Fruit fly (Drosophila melanogaster): ENCODE data around the gene BobA.
A peak's percentile ranks its signal among the peaks of the same experiment; 100 is the strongest.

The BobA gene

DNA sequence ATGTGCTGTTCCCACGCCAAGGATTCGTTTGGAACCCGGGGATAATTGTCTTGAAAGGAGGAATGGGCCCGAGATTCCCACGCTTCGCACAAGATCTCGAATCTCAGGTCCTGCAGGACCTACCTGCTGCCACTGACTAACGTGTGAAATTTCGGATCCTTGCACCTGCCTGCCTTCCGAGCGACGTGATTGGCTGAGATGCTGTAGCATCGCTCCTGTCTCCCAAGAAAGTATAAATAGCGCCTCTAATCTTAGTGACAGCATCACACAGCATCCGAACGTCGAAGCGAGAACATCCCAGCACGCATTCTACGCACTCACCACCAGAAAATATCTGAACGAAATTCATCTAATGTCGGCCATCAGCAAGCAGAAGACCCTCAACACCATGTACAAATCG, 29.0 kb upstream of the BobA start (continued):
- TF ChIP-seq ATbp (GFP tag; optimal IDR thresholded peaks at IDR 0.05) = no peak
- no peak for TF ChIP-seq CG6765 (GFP tag; optimal IDR thresholded peaks at IDR 0.05)
- TF ChIP-seq zen (tag; optimal IDR thresholded peaks at IDR 0.05) = no peak
- no peak for TF ChIP-seq NfI (GFP tag; optimal IDR thresholded peaks at IDR 0.05)
- no peak for TF ChIP-seq en (GFP tag; optimal IDR thresholded peaks at IDR 0.05)
- TF ChIP-seq tll (GFP tag; optimal IDR thresholded peaks at IDR 0.05) = peak in 1 of 2 experiments; percentile 19
- peak; percentile 78 for TF ChIP-seq pros (GFP tag; optimal IDR thresholded peaks at IDR 0.05)
- TF ChIP-seq CG11085 (GFP tag; IDR thresholded peaks at IDR 0.05) = no peak
- TF ChIP-seq zfh1 (GFP tag; IDR thresholded peaks at IDR 0.05) = peak; percentile 51; the same call in 1 of the 3 replicates
- TF ChIP-seq Sry-δ (GFP tag; optimal IDR thresholded peaks at IDR 0.05) = no peak
- TF ChIP-seq pnt (GFP tag; optimal IDR thresholded peaks at IDR 0.05) = no peak
- TF ChIP-seq insv (GFP tag; optimal IDR thresholded peaks at IDR 0.05) = peak in 1 of 2 experiments; percentile 32
- no peak for TF ChIP-seq klu (GFP tag; IDR thresholded peaks at IDR 0.05)
- TF ChIP-seq CG13624 (GFP tag; optimal IDR thresholded peaks at IDR 0.05) = no peak
- no peak for TF ChIP-seq kah (GFP tag; optimal IDR thresholded peaks at IDR 0.05)
- TF ChIP-seq wdn (GFP tag; IDR thresholded peaks at IDR 0.05) = no peak
- no peak for TF ChIP-seq CG7963 (GFP tag; IDR thresholded peaks at IDR 0.05; ENCODE audit: partially characterized antibody)
- no peak for TF ChIP-seq CG1602 (GFP tag; optimal IDR thresholded peaks at IDR 0.05)
- no peak for TF ChIP-seq HLH54F (GFP tag; optimal IDR thresholded peaks at IDR 0.05)
- no peak for TF ChIP-seq bowl (GFP tag; IDR thresholded peaks at IDR 0.05)
- TF ChIP-seq CG12236 (GFP tag; optimal IDR thresholded peaks at IDR 0.05) = no peak
- TF ChIP-seq CG3163 (GFP tag; optimal IDR thresholded peaks at IDR 0.05) = no peak
- no peak for TF ChIP-seq br (optimal IDR thresholded peaks at IDR 0.05)
- no peak for TF ChIP-seq cas (GFP tag; IDR thresholded peaks at IDR 0.05)
- no peak for TF ChIP-seq CG15696 (tag; optimal IDR thresholded peaks at IDR 0.05)
- no peak for TF ChIP-seq seq (GFP tag; IDR thresholded peaks at IDR 0.05)
- TF ChIP-seq Kr (GFP tag; optimal IDR thresholded peaks at IDR 0.05) = peak; percentile 8

dm6 chr3L:14974513-14974912, 28.6 kb upstream of the BobA start, which contains the start of gene Ocho:
Gene Ocho, plus strand, starts transcription at chr3L:14974848.
- TF ChIP-seq gsb-n (tag; optimal IDR thresholded peaks at IDR 0.05) (peak; percentile 0), Hey (tag; optimal IDR thresholded peaks at IDR 0.05) (no peak), CTCF (GFP tag; optimal IDR thresholded peaks at IDR 0.05) (no peak), eve (GFP tag; optimal IDR thresholded peaks at IDR 0.05) (peak in 1 of 2 experiments; percentile 13), CG8765 (GFP tag; IDR thresholded peaks at IDR 0.05) (peak; percentile 27; the same call in 1 of the 2 replicates), gcm (GFP tag; optimal IDR thresholded peaks at IDR 0.05) (peak; percentile 4), Atf6 (GFP tag; IDR thresholded peaks at IDR 0.05) (no peak), dmrt11E (tag; optimal IDR thresholded peaks at IDR 0.05) (peak; percentile 59), HLH54F (GFP tag; optimal IDR thresholded peaks at IDR 0.05) (no peak), CG2712 (tag; optimal IDR thresholded peaks at IDR 0.05) (peak; percentile 6), CG6689 (GFP tag; IDR thresholded peaks at IDR 0.05) (no peak), CrebB (tag; optimal IDR thresholded peaks at IDR 0.05) (no peak), Opbp (GFP tag; IDR thresholded peaks at IDR 0.05; ENCODE audit: partially characterized antibody) (peak; percentile 64; the same call in 2 of the 3 replicates), Dll (GFP tag; IDR thresholded peaks at IDR 0.05; ENCODE audit: partially characterized antibody) (peak; percentile 64; the same call in 3 of the 4 replicates), hbn (GFP tag; IDR thresholded peaks at IDR 0.05; ENCODE audit: partially characterized antibody) (peak; percentile 19; the same call in 1 of the 2 replicates), stwl (tag; optimal IDR thresholded peaks at IDR 0.05) (peak; percentile 3), vnd (GFP tag; IDR thresholded peaks at IDR 0.05; ENCODE audit: partially characterized antibody) (no peak), CG4404 (GFP tag; IDR thresholded peaks at IDR 0.05) (peak; percentile 45), CG6683 (GFP tag; optimal IDR thresholded peaks at IDR 0.05) (no peak), CG10267 (tag; optimal IDR thresholded peaks at IDR 0.05) (no peak), CG6272 (GFP tag; IDR thresholded peaks at IDR 0.05) (no peak), ind (GFP tag; optimal IDR thresholded peaks at IDR 0.05) (no peak), prd (optimal IDR thresholded peaks at IDR 0.05) (no peak), prd (GFP tag; IDR thresholded peaks at IDR 0.05) (peak; percentile 35; the same call in 1 of the 3 replicates), CG17829 (tag; optimal IDR thresholded peaks at IDR 0.05) (peak; percentile 17), CG32772 (GFP tag; IDR thresholded peaks at IDR 0.05) (no peak), kni (GFP tag; optimal IDR thresholded peaks at IDR 0.05) (peak; percentile 17)
